Worm (Caenorhabditis elegans): ENCODE measurements around the gene C53D6.4.

Gene C53D6.4

ce11 chrIV:9053403-9053802 is 32.7 kb upstream of the C53D6.4 start:
- TF ChIP-seq nhr-20 (tag; optimal IDR thresholded peaks at IDR 0.05) (peak; percentile 13), nhr-71 (tag; optimal IDR thresholded peaks at IDR 0.05) (peak; percentile 77), hlh-4 (tag; optimal IDR thresholded peaks at IDR 0.05) (peak; percentile 83), nhr-47 (tag; optimal IDR thresholded peaks at IDR 0.05) (peak; percentile 63), lin-14 (GFP tag; optimal IDR thresholded peaks at IDR 0.05) (peak; percentile 30), pax-3 (tag; optimal IDR thresholded peaks at IDR 0.05) (peak; percentile 33), ceh-8 (GFP tag; optimal IDR thresholded peaks at IDR 0.05) (no peak), elt-3 (tag; optimal IDR thresholded peaks at IDR 0.05) (no peak), Y116A8C.19 (tag; optimal IDR thresholded peaks at IDR 0.05; ENCODE audit: borderline replicate concordance) (no peak), F16B12.6 (tag; optimal IDR thresholded peaks at IDR 0.05) (no peak), fkh-8 (tag; optimal IDR thresholded peaks at IDR 0.05) (peak; percentile 84)

ce11 chrIV:9051510-9052175 is 30.9 kb upstream of the C53D6.4 start:
- no peak for TF ChIP-seq efl-1 (optimal IDR thresholded peaks at IDR 0.05)
- TF ChIP-seq efl-1 (GFP tag; optimal IDR thresholded peaks at IDR 0.05 in 1 of 2) = peak in 1 of 2 experiments; percentile 13
- no peak for TF ChIP-seq mab-9 (GFP tag; IDR thresholded peaks at IDR 0.05)

- TF ChIP-seq skn-1 (tag; optimal IDR thresholded peaks at IDR 0.05) = peak; percentile 73
- no peak for TF ChIP-seq nhr-47 (tag; optimal IDR thresholded peaks at IDR 0.05)
- TF ChIP-seq hlh-17 (GFP tag; optimal IDR thresholded peaks at IDR 0.05; ENCODE audit: borderline replicate concordance) = no peak
- TF ChIP-seq ama-1 (optimal IDR thresholded peaks at IDR 0.05) = no peak
- no peak for TF ChIP-seq lin-15B (tag; optimal IDR thresholded peaks at IDR 0.05)
- no peak for TF ChIP-seq ceh-90 (tag; optimal IDR thresholded peaks at IDR 0.05)
- no peak for TF ChIP-seq dsc-1 (tag; optimal IDR thresholded peaks at IDR 0.05)
- TF ChIP-seq sup-37 (GFP tag; optimal IDR thresholded peaks at IDR 0.05) = no peak
- no peak for TF ChIP-seq pqm-1 (tag; optimal IDR thresholded peaks at IDR 0.05)
- no peak for TF ChIP-seq nhr-76 (tag; optimal IDR thresholded peaks at IDR 0.05)
- no peak for TF ChIP-seq unc-98 (GFP tag; IDR thresholded peaks at IDR 0.05)
- TF ChIP-seq F16B12.6 (tag; optimal IDR thresholded peaks at IDR 0.05) = no peak
- peak; percentile 53 for TF ChIP-seq nhr-85 (tag)
- no peak for TF ChIP-seq zag-1 (tag; optimal IDR thresholded peaks at IDR 0.05)
- no peak for TF ChIP-seq aly-2 (tag; optimal IDR thresholded peaks at IDR 0.05)
- TF ChIP-seq C34B4.2 (tag; optimal IDR thresholded peaks at IDR 0.05) = no peak
These were observed 30.3 kb upstream of the C53D6.4 start for ce11 chrIV:9051036-9051435.

DNA sequence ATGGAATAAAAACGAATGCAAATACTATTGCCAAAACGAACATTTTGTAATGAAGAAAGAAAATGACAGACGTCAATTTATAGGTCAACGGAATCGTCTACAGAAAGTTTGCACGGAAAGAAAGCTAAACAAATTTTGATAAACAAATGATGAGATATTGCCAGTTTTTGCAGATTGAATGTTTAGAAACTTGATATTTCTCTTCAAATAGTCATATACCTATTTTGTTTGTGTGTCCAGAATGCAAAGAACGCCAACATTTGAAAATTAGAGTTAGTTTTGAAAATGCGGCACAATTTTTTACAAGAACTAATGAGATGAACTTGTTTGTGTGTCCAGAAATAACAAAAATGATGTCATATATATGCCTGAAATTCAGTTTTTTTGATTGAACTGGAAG is 24.5 kb upstream of the C53D6.4 start, which contains the start of gene Y73F4A.1:
Gene Y73F4A.1 (minus strand): TSS at position 101 of the 400 bp plus-strand sequence.
- TF ChIP-seq ztf-11 (tag; optimal IDR thresholded peaks at IDR 0.05) (no peak), ama-1 (optimal IDR thresholded peaks at IDR 0.05) (no peak), Y116A8C.19 (tag; optimal IDR thresholded peaks at IDR 0.05; ENCODE audit: borderline replicate concordance) (no peak), sox-4 (tag; optimal IDR thresholded peaks at IDR 0.05) (no peak), elt-2 (tag; optimal IDR thresholded peaks at IDR 0.05) (no peak), nhr-12 (tag; optimal IDR thresholded peaks at IDR 0.05) (no peak), unc-86 (tag; optimal IDR thresholded peaks at IDR 0.05) (no peak), C16A3.4 (tag; optimal IDR thresholded peaks at IDR 0.05) (no peak), irx-1 (tag; optimal IDR thresholded peaks at IDR 0.05) (no peak), egl-27 (tag; optimal IDR thresholded peaks at IDR 0.05) (no peak), unc-130 (tag; optimal IDR thresholded peaks at IDR 0.05) (no peak), fkh-4 (tag; optimal IDR thresholded peaks at IDR 0.05; ENCODE audit: borderline replicate concordance) (no peak), lin-13 (GFP tag; optimal IDR thresholded peaks at IDR 0.05) (no peak), hlh-17 (GFP tag; optimal IDR thresholded peaks at IDR 0.05; ENCODE audit: borderline replicate concordance) (no peak), aha-1 (tag; optimal IDR thresholded peaks at IDR 0.05) (no peak), ces-1 (GFP tag; optimal IDR thresholded peaks at IDR 0.05) (no peak), zag-1 (tag; optimal IDR thresholded peaks at IDR 0.05) (no peak)
